In the genomic region with DNA sequence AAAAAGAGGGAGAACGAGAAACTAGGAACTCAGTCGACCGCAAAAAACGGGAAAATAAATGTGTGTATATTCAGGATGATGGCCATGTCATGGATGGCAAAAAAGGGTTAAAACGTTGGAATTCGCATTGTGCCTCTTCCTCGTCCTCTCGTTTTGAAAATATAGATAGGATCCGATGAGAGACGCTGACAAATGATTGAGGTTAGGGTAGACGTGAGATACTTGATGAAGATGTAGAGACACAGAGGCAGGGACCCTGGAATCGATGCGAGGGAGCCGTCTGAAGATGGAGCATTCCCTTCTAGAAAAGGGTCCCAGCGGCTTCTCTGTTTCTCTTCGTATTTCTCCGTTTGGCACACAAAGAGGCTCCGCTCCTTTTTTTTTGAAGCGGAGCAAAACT, we compare ENCODE assay signal across 5 worm cellular contexts.
TF ChIP-seq lines count a peak whose summit lies in the region.

No protein-coding gene starts in this region.

TF ChIP-seq in whole organism, L1 larva, 84 proteins besides CTCF, POLR2A, EP300 and RAD21 (continues in another document):
- TF ChIP-seq efl-1 (optimal IDR thresholded peaks at IDR 0.05; lab: Kevin White, UChicago) (peak; percentile 1 to 23), efl-1 (GFP tag; optimal IDR thresholded peaks at IDR 0.05 in 1 of 2; lab: Kevin White, UChicago) (peak in 1 of 2 experiments; percentile 83), snu-23 (GFP tag; optimal IDR thresholded peaks at IDR 0.05; lab: Kevin White, UChicago) (peak; percentile 24), skn-1 (tag; optimal IDR thresholded peaks at IDR 0.05; lab: Kevin White, UChicago) (no peak), fkh-10 (GFP tag; optimal IDR thresholded peaks at IDR 0.05; lab: Kevin White, UChicago) (peak; percentile 72), lin-39 (tag; optimal IDR thresholded peaks at IDR 0.05; lab: Kevin White, UChicago) (no peak), unc-86 (tag; optimal IDR thresholded peaks at IDR 0.05; lab: Kevin White, UChicago) (peak; percentile 54), swsn-7 (tag; optimal IDR thresholded peaks at IDR 0.05; lab: Kevin White, UChicago) (peak; percentile 39), nhr-71 (tag; optimal IDR thresholded peaks at IDR 0.05; lab: Kevin White, UChicago) (peak; percentile 4), nhr-47 (tag; optimal IDR thresholded peaks at IDR 0.05; lab: Kevin White, UChicago) (peak; percentile 20), lin-14 (GFP tag; optimal IDR thresholded peaks at IDR 0.05; lab: Kevin White, UChicago) (peak; percentile 89), dpl-1 (GFP tag; optimal IDR thresholded peaks at IDR 0.05; lab: Kevin White, UChicago) (peak in 1 of 3 experiments; percentile 22), ceh-82 (tag; optimal IDR thresholded peaks at IDR 0.05; lab: Kevin White, UChicago) (peak in 2 of 3 experiments; percentile 23 to 69), ceh-8 (GFP tag; optimal IDR thresholded peaks at IDR 0.05; lab: Kevin White, UChicago) (no peak), lin-35 (GFP tag; optimal IDR thresholded peaks at IDR 0.05; lab: Kevin White, UChicago) (no peak), tbx-2 (tag; optimal IDR thresholded peaks at IDR 0.05; lab: Kevin White, UChicago) (peak; percentile 32), xbp-1 (tag; optimal IDR thresholded peaks at IDR 0.05; lab: Kevin White, UChicago) (peak; percentile 3)

TF ChIP-seq in whole organism, L3 larva, 47 proteins besides CTCF, POLR2A, EP300 and RAD21 (continues in another document):
- TF ChIP-seq nhr-25 (tag; optimal IDR thresholded peaks at IDR 0.05; lab: Kevin White, UChicago) (no peak), ceh-16 (tag; optimal IDR thresholded peaks at IDR 0.05; lab: Kevin White, UChicago) (no peak), ama-1 (optimal IDR thresholded peaks at IDR 0.05; lab: Kevin White, UChicago) (no peak), nfya-1 (tag; optimal IDR thresholded peaks at IDR 0.05; lab: Kevin White, UChicago; ENCODE audit: insufficient read depth) (peak; percentile 63), fkh-2 (tag; optimal IDR thresholded peaks at IDR 0.05; lab: Kevin White, UChicago) (no peak), R02D3.7 (tag; optimal IDR thresholded peaks at IDR 0.05; lab: Kevin White, UChicago) (no peak), unc-39 (tag; optimal IDR thresholded peaks at IDR 0.05; lab: Kevin White, UChicago) (no peak), lin-39 (tag; optimal IDR thresholded peaks at IDR 0.05; lab: Kevin White, UChicago) (peak; percentile 45), skn-1 (tag; optimal IDR thresholded peaks at IDR 0.05; lab: Kevin White, UChicago) (no peak), nhr-67 (tag; optimal IDR thresholded peaks at IDR 0.05; lab: Kevin White, UChicago) (no peak), nhr-23 (tag; optimal IDR thresholded peaks at IDR 0.05; lab: Kevin White, UChicago) (no peak), nhr-28 (tag; optimal IDR thresholded peaks at IDR 0.05; lab: Kevin White, UChicago) (no peak), jun-1 (tag; optimal IDR thresholded peaks at IDR 0.05; lab: Kevin White, UChicago) (no peak), nhr-11 (tag; optimal IDR thresholded peaks at IDR 0.05; lab: Kevin White, UChicago) (no peak), ceh-28 (tag; optimal IDR thresholded peaks at IDR 0.05; lab: Kevin White, UChicago) (no peak), ZK546.5 (tag; optimal IDR thresholded peaks at IDR 0.05; lab: Kevin White, UChicago) (no peak), fkh-10 (GFP tag; optimal IDR thresholded peaks at IDR 0.05; lab: Kevin White, UChicago) (peak; percentile 18), elt-1 (tag; optimal IDR thresholded peaks at IDR 0.05; lab: Kevin White, UChicago) (peak; percentile 34), eor-1 (tag; optimal IDR thresholded peaks at IDR 0.05; lab: Kevin White, UChicago) (no peak)

TF ChIP-seq in whole organism, early embryonic, 17 proteins besides CTCF, POLR2A, EP300 and RAD21:
- TF ChIP-seq aly-1 (tag; optimal IDR thresholded peaks at IDR 0.05; lab: Kevin White, UChicago) (no peak), F13C5.2 (tag; optimal IDR thresholded peaks at IDR 0.05; lab: Kevin White, UChicago) (peak; percentile 2), hmg-4 (GFP tag; optimal IDR thresholded peaks at IDR 0.05; lab: Kevin White, UChicago) (no peak), hmbx-1 (tag; optimal IDR thresholded peaks at IDR 0.05; lab: Kevin White, UChicago) (no peak), sea-1 (GFP tag; conservative IDR thresholded peaks at IDR 0.05; lab: Robert Waterston, UW) (no peak)

TF ChIP-seq in whole organism, midembryonic, 9 proteins besides CTCF, POLR2A, EP300 and RAD21:
- TF ChIP-seq ztf-23 (GFP tag; IDR thresholded peaks at IDR 0.05; lab: Robert Waterston, UW) (0 out of 2 replicates have a peak, but pooled peaks have one; percentile 15), ref-1 (GFP tag; conservative IDR thresholded peaks at IDR 0.05; lab: Robert Waterston, UW) (no peak)

TF ChIP-seq in whole organism, young adult, 124 proteins besides CTCF, POLR2A, EP300 and RAD21:
- TF ChIP-seq mes-4 (tag; optimal IDR thresholded peaks at IDR 0.05; lab: Kevin White, UChicago), result no peak
- peak in 1 of 3 experiments; percentile 5 for TF ChIP-seq lin-35 (GFP tag; optimal IDR thresholded peaks at IDR 0.05; lab: Kevin White, UChicago)
- no peak for TF ChIP-seq attf-3 (GFP tag; conservative IDR thresholded peaks at IDR 0.05; lab: Robert Waterston, UW)
- peak; percentile 18 for TF ChIP-seq lin-40 (tag; optimal IDR thresholded peaks at IDR 0.05; lab: Kevin White, UChicago)
- TF ChIP-seq hmg-1.2 (GFP tag; IDR thresholded peaks at IDR 0.05; lab: Robert Waterston, UW), result peak; percentile 18; the same call in 1 of the 2 replicates
- TF ChIP-seq B0261.1 (tag; optimal IDR thresholded peaks at IDR 0.05; lab: Kevin White, UChicago), result no peak
- no peak for TF ChIP-seq unc-62 (GFP tag; optimal IDR thresholded peaks at IDR 0.05; lab: Kevin White, UChicago)
